Worm (Caenorhabditis elegans): ENCODE data around the gene ostb-1.

DNA sequence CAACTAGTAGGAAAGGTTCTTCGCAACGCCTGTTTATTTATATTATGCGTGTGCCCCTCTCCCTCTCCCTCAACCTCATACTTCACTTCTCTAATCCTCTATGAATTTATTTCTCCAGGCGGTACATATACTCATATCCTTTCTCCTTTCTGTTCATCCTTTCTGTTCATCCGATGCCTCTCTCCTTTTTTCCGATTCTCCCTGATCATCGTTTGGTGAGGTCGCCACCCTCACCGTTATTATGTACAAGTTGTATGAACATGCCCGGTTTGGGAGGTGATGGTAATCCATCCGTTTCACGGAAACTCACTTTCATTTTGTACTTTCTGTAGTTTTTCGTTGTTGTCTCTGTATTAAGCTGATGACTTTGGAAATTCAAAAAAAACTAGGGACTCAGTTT lies 24.6 kb upstream of the ostb-1 start:
- TF ChIP-seq tbx-2 (tag; optimal IDR thresholded peaks at IDR 0.05) (no peak), lin-39 (tag; optimal IDR thresholded peaks at IDR 0.05) (no peak), zag-1 (tag; optimal IDR thresholded peaks at IDR 0.05) (no peak), jun-1 (tag; optimal IDR thresholded peaks at IDR 0.05) (no peak), mml-1 (tag; optimal IDR thresholded peaks at IDR 0.05) (no peak), pqm-1 (tag; optimal IDR thresholded peaks at IDR 0.05) (no peak), nfya-1 (tag; optimal IDR thresholded peaks at IDR 0.05; ENCODE audit: insufficient read depth) (peak; percentile 1), skn-1 (tag; optimal IDR thresholded peaks at IDR 0.05) (no peak), elt-3 (tag; optimal IDR thresholded peaks at IDR 0.05) (no peak), elt-1 (tag; optimal IDR thresholded peaks at IDR 0.05) (no peak), nhr-23 (tag; optimal IDR thresholded peaks at IDR 0.05) (peak; percentile 25), nhr-237 (tag; optimal IDR thresholded peaks at IDR 0.05) (no peak), egl-27 (tag; optimal IDR thresholded peaks at IDR 0.05) (no peak), ztf-11 (tag; optimal IDR thresholded peaks at IDR 0.05) (no peak)

Data from whole organism, L3 larva.